Fruit fly (Drosophila melanogaster) whole organism, adult: ENCODE measurements around the gene vret.

Experiments
- CG11617 ChIP-seq: fragments of 200-800 bp; sonication (Bioruptor generic); optimal IDR thresholded peaks from 2 replicates; lab custom pipeline; 2017; ENCODE audit warnings: mild to moderate bottlenecking, missing biosample characterization, missing genetic modification reagents, missing genetic modification characterization
- CG12768 ChIP-seq: fragments of 200-800 bp; sonication (Bioruptor generic); optimal IDR thresholded peaks from 2 replicates; lab custom pipeline; 2017; ENCODE audit warnings: missing biosample characterization, missing genetic modification characterization, mild to moderate bottlenecking, moderate library complexity, missing genetic modification reagents
- CG14711 ChIP-seq: fragments of 200-800 bp; sonication (Bioruptor generic); optimal IDR thresholded peaks from 2 replicates; lab custom pipeline; 2018; ENCODE audit warnings: missing biosample characterization, mild to moderate bottlenecking, missing genetic modification characterization, moderate library complexity
- CG1620 ChIP-seq: fragments of 200-800 bp; sonication (Bioruptor generic); optimal IDR thresholded peaks from 2 replicates; lab custom pipeline; 2016; ENCODE audit warnings: missing biosample characterization, missing genetic modification characterization
- CG33017 ChIP-seq: fragments of 200-800 bp; sonication (Bioruptor generic); optimal IDR thresholded peaks from 2 replicates; lab custom pipeline; 2018; ENCODE audit warnings: missing biosample characterization, mild to moderate bottlenecking, missing genetic modification characterization, moderate library complexity
- CG5204 ChIP-seq: fragments of 200-800 bp; sonication (Bioruptor generic); optimal IDR thresholded peaks from 2 replicates; lab custom pipeline; 2016; ENCODE audit warnings: missing biosample characterization, missing genetic modification characterization
- CG7045 ChIP-seq: fragments of 200-800 bp; sonication (Bioruptor generic); optimal IDR thresholded peaks from 2 replicates; lab custom pipeline; 2017; ENCODE audit warnings: missing biosample characterization, mild to moderate bottlenecking, missing genetic modification characterization
- CG7101 ChIP-seq: fragments of 200-800 bp; sonication (Bioruptor generic); optimal IDR thresholded peaks from 2 replicates; lab custom pipeline; 2018; ENCODE audit warnings: missing biosample characterization, mild to moderate bottlenecking, missing genetic modification characterization, moderate library complexity
- Clk ChIP-seq: fragments of 200-800 bp; sonication (Bioruptor generic); optimal IDR thresholded peaks from 2 replicates; lab custom pipeline; 2017; ENCODE audit warnings: missing biosample characterization, missing genetic modification characterization
- Crg-1 ChIP-seq: fragments of 200-800 bp; sonication (Bioruptor generic); optimal IDR thresholded peaks from 2 replicates; lab custom pipeline; 2016; ENCODE audit warnings: missing biosample characterization, missing genetic modification characterization
- Hr96 ChIP-seq: fragments of 200-800 bp; sonication (Bioruptor generic); optimal IDR thresholded peaks from 2 replicates; lab custom pipeline; 2016; ENCODE audit warnings: missing biosample characterization, missing genetic modification characterization
- Mnt ChIP-seq: fragments of 200-800 bp; sonication (Bioruptor generic); optimal IDR thresholded peaks from 2 replicates; lab custom pipeline; 2016; ENCODE audit warnings: missing biosample characterization, mild to moderate bottlenecking, missing genetic modification characterization
- bab1 ChIP-seq: fragments of 200-800 bp; sonication (Bioruptor generic); optimal IDR thresholded peaks from 3 replicates; lab custom pipeline; 2019; ENCODE audit warnings: missing biosample characterization, mild to moderate bottlenecking, missing genetic modification characterization, moderate library complexity
- cic ChIP-seq: fragments of 200-800 bp; sonication (Bioruptor generic); optimal IDR thresholded peaks from 2 replicates; lab custom pipeline; 2017; ENCODE audit warnings: missing biosample characterization, mild to moderate bottlenecking, missing genetic modification characterization, moderate library complexity
- cnc ChIP-seq, 2 experiments: fragments of >200 bp; optimal IDR thresholded peaks; 2 replicates each; lab custom pipeline; 2017
- kay ChIP-seq: fragments of 200-800 bp; sonication (Bioruptor generic); peaks from one replicate; lab custom pipeline; 2016; ENCODE audit warnings: missing biosample characterization, missing genetic modification characterization, borderline replicate concordance
- ovo ChIP-seq: fragments of 200-800 bp; sonication (Bioruptor generic); optimal IDR thresholded peaks from 2 replicates; lab custom pipeline; 2016; ENCODE audit warnings: missing biosample characterization, missing genetic modification characterization
- pad ChIP-seq: fragments of 200-800 bp; sonication (Bioruptor generic); optimal IDR thresholded peaks from 3 replicates; lab custom pipeline; 2017; ENCODE audit warnings: missing biosample characterization, missing genetic modification characterization, mild to moderate bottlenecking, moderate library complexity, missing genetic modification reagents
- tj ChIP-seq: fragments of 200-800 bp; sonication (Bioruptor generic); optimal IDR thresholded peaks from 3 replicates; lab custom pipeline; 2017; ENCODE audit warnings: missing biosample characterization, mild to moderate bottlenecking, missing genetic modification characterization, moderate library complexity
- toe ChIP-seq: fragments of 200-800 bp; sonication (Bioruptor generic); optimal IDR thresholded peaks from 2 replicates; lab custom pipeline; 2016; ENCODE audit warnings: missing biosample characterization, missing genetic modification characterization

Gene vret

DNA sequence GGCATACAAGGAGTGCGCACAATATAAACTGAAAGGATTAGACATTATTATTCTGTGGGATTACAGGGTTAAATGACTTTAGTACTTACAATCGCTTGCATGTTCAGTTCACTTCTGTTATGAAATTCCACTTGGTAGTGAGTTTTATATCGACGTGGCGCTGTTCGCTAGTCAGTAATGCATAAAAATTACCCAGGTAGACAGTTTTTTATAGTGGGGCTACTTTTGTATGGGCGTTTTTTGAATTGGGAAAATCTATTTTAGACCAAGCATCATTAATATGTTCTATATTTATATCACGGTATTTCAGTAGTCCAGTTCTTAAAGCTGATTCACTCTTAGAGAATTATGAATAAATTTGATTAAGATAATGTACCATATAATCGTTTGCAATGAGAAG is 26.3 kb upstream of the vret start, which contains the start of gene CG43095:
Gene CG43095, minus strand, starts transcription at position 101 of the 400 bp plus-strand sequence.
- TF ChIP-seq Mnt (GFP tag; lab: Kevin White, UChicago) (no peak), bab1 (GFP tag; lab: Kevin White, UChicago) (no peak), tj (no peak), CG1620 (no peak), pad (GFP tag; lab: Kevin White, UChicago) (no peak), CG33017 (no peak), Crg-1 (GFP tag; lab: Kevin White, UChicago) (no peak), cnc (optimal IDR thresholded peaks at IDR 0.05; lab: Kevin White, UChicago) (no peak), CG5204 (GFP tag; lab: Kevin White, UChicago) (no peak), toe (GFP tag; lab: Kevin White, UChicago) (no peak), ovo (no peak), CG14711 (no peak), CG12768 (GFP tag; lab: Kevin White, UChicago) (no peak), CG11617 (GFP tag; lab: Kevin White, UChicago) (no peak), CG7101 (tag; lab: Kevin White, UChicago) (no peak), cic (no peak), Clk (GFP tag; lab: Kevin White, UChicago) (no peak)

DNA sequence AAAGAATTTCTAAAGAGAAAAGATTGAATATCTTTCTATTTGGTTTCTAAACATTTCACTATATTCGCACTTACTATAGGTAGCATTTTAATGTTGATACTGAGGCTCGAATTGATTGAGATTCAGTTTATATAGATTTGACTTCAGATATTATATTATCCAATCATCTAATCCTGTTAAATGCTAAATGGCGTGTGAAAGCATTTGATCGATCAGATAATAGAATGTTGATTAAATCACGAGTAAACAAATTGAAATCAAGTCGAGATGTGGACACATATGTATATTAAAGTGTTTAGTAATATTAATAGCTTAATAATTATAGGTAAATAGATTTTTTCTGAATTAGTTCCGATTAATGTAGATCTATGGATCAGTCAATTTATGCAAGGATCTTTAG is 25.5 kb upstream of the vret start, which contains the start of gene CG43094:
Gene CG43094, minus strand, starts transcription at position 101 of the 400 bp plus-strand sequence.
- TF ChIP-seq CG5204 (GFP tag; lab: Kevin White, UChicago): no peak
- no peak for TF ChIP-seq CG7045
- no peak for TF ChIP-seq CG12768 (GFP tag; lab: Kevin White, UChicago)
- TF ChIP-seq CG11617 (GFP tag; lab: Kevin White, UChicago): no peak
- no peak for TF ChIP-seq Crg-1 (GFP tag; lab: Kevin White, UChicago)
- TF ChIP-seq kay (GFP tag; lab: Kevin White, UChicago): no peak
- no peak for TF ChIP-seq Clk (GFP tag; lab: Kevin White, UChicago)
- no peak for TF ChIP-seq cic
- TF ChIP-seq ovo: no peak

DNA sequence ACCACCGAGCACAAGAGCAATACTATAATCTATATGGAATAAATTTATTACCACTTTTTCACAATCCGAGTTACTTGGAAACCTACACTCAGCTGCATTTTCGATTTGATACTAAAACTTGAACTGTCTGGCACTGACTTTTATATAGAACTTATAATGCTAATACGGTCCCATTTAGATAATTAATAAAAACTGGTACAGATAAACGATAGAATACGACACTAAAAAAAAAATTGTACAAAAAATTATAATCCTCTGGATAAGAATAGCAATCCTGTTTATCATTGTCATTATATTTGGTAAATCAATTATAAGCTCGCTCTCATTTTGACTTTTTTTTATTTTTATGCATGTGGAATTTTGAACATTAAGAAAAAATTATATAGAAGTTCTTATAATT is 24.8 kb upstream of the vret start, which contains the start of gene CG43093:
Gene CG43093, minus strand, starts transcription at position 101 of the 400 bp plus-strand sequence.
- TF ChIP-seq CG7101 (tag; lab: Kevin White, UChicago) (no peak), cnc (optimal IDR thresholded peaks at IDR 0.05; lab: Kevin White, UChicago) (no peak), CG1620 (no peak), CG11617 (GFP tag; lab: Kevin White, UChicago) (no peak), CG12768 (GFP tag; lab: Kevin White, UChicago) (no peak), ovo (no peak), CG5204 (GFP tag; lab: Kevin White, UChicago) (no peak), kay (GFP tag; lab: Kevin White, UChicago) (no peak), CG33017 (no peak)

DNA sequence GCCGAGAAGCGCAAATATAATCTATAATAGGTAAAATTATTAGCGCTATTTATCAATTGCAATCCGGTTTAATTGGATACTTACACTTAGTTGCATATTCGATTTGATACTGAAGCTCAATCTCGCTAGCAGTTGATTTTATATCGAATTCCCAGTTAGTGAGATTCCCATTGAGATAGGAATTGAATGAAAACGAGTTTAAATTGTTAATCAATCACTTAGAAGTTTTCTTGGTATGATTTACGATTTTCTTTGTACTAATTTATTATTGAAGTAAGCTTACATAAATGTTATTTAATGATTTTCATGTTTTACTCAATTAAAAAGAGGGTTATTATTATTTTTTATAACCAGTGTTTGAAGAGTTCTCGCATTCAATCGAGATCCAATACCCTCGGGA is 24.2 kb upstream of the vret start, which contains the start of gene CG43092:
Gene CG43092, minus strand, starts transcription at position 101 of the 400 bp plus-strand sequence.
- no peak for TF ChIP-seq ovo
- TF ChIP-seq CG1620: no peak
- TF ChIP-seq CG33017: no peak
- no peak for TF ChIP-seq CG7045
- TF ChIP-seq CG14711: no peak
- TF ChIP-seq bab1 (GFP tag; lab: Kevin White, UChicago): no peak
- no peak for TF ChIP-seq pad (GFP tag; lab: Kevin White, UChicago)
- no peak for TF ChIP-seq Crg-1 (GFP tag; lab: Kevin White, UChicago)
- TF ChIP-seq tj: no peak
- TF ChIP-seq Mnt (GFP tag; lab: Kevin White, UChicago): no peak
- TF ChIP-seq CG5204 (GFP tag; lab: Kevin White, UChicago): no peak
- TF ChIP-seq Clk (GFP tag; lab: Kevin White, UChicago): no peak
- no peak for TF ChIP-seq cic
- TF ChIP-seq Hr96: no peak
- TF ChIP-seq cnc (optimal IDR thresholded peaks at IDR 0.05; lab: Kevin White, UChicago): no peak
- TF ChIP-seq CG11617 (GFP tag; lab: Kevin White, UChicago): no peak
- TF ChIP-seq CG12768 (GFP tag; lab: Kevin White, UChicago): no peak
- TF ChIP-seq toe (GFP tag; lab: Kevin White, UChicago): no peak
- no peak for TF ChIP-seq kay (GFP tag; lab: Kevin White, UChicago)
- TF ChIP-seq CG7101 (tag; lab: Kevin White, UChicago): no peak

DNA sequence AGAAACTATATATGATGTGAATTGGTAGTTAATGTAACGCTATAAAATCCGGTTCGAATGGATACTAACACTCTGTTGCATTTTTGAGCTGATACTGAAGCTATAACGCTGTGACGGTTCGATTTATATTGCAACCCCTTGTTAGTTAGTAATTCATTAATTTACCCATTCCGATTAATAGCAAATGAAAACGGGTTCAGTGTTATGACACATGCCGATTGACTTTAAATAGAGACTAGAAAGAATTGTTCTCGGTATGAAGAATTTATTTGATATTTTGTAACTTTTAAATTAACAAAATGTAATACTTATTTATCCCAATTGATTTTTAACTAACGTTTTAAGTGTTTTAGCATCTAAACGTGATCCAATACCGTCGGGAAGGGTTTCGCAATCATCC is 23.3 kb upstream of the vret start, which contains the start of gene CG43091:
Gene CG43091, minus strand, starts transcription at position 101 of the 400 bp plus-strand sequence.
- TF ChIP-seq Clk (GFP tag; lab: Kevin White, UChicago) (no peak), CG11617 (GFP tag; lab: Kevin White, UChicago) (no peak), tj (no peak), CG12768 (GFP tag; lab: Kevin White, UChicago) (no peak), cnc (optimal IDR thresholded peaks at IDR 0.05; lab: Kevin White, UChicago) (no peak), Hr96 (no peak), CG14711 (no peak), CG33017 (no peak), kay (GFP tag; lab: Kevin White, UChicago) (peak; percentile 83)

DNA sequence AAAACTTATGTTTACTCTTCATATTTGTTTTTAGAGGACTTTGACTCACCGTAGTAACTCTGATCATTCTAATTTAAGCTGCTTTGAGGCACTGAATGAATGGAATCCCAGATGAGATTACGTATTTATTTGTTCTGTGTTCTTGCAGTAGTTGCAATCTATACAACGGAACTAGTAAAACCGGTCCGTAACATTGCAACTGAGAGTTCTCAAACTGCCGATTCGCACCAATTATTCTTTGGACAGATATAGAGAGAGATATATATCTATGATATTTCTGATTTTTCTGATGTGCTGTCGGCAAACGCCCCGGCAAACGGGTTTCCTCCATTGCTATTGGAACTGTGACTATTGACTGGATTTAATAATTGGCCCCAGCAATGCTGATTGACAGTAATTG is 22.2 kb upstream of the vret start, which contains the start of gene CG13841:
Gene CG13841, minus strand, starts transcription at position 101 of the 400 bp plus-strand sequence.
- TF ChIP-seq Mnt (GFP tag; lab: Kevin White, UChicago) (no peak), kay (GFP tag; lab: Kevin White, UChicago) (peak; percentile 7)

DNA sequence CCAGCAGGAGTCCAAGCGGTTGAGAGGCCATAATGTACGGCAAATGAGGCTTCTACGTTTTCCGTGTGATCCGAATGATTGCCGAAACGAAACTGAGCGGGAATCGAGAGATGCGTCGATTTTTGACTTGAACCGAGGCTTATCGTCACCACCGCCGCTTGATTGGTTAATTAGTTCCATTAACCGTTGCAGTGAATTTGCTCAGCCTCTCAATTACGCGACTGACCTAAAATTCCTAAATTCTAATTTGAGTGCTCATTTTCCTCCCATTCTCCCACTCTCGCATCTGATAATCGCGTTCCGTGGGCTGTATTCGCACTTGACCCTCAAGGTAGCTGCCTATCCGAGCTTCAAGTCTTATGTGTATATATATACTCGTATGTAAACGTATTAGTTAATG is 20.7 kb upstream of the vret start, which contains the start of gene Nepl15:
Gene Nepl15, minus strand, starts transcription at position 101 of the 400 bp plus-strand sequence.
- TF ChIP-seq CG11617 (GFP tag; lab: Kevin White, UChicago) (no peak), CG7045 (no peak), pad (GFP tag; lab: Kevin White, UChicago) (no peak), CG33017 (no peak), bab1 (GFP tag; lab: Kevin White, UChicago) (no peak), toe (GFP tag; lab: Kevin White, UChicago) (no peak)
